Fruit fly (Drosophila melanogaster): Measurements from ENCODE around the gene tos.
A peak's percentile ranks its signal among the peaks of the same experiment; 100 is the strongest.

The tos gene

dm6 chr2L:18681903-18682302 is at the start of gene tos (continued):
- TF ChIP-seq sd (tag; optimal IDR thresholded peaks at IDR 0.05), result no peak
- TF ChIP-seq Hr78 (GFP tag; optimal IDR thresholded peaks at IDR 0.05), result no peak
- TF ChIP-seq CG2199 (GFP tag; IDR thresholded peaks at IDR 0.05), result no peak
- no peak for TF ChIP-seq dm (GFP tag; optimal IDR thresholded peaks at IDR 0.05)
- TF ChIP-seq trem (tag; optimal IDR thresholded peaks at IDR 0.05), result peak; percentile 47
- TF ChIP-seq Elba2 (GFP tag; optimal IDR thresholded peaks at IDR 0.05), result no peak

dm6 chr2L:18727986-18728385 is 46.1 kb upstream of the tos start:
- TF ChIP-seq Ets65A (GFP tag) (peak; percentile 73), ap (GFP tag; IDR thresholded peaks at IDR 0.05) (no peak), CG1647 (GFP tag; optimal IDR thresholded peaks at IDR 0.05) (no peak), CG18764 (GFP tag; optimal IDR thresholded peaks at IDR 0.05) (no peak), ash1 (GFP tag; optimal IDR thresholded peaks at IDR 0.05) (no peak), CG17359 (tag; optimal IDR thresholded peaks at IDR 0.05) (no peak), CG9437 (GFP tag; optimal IDR thresholded peaks at IDR 0.05) (no peak), CG2202 (tag; optimal IDR thresholded peaks at IDR 0.05) (no peak), sens (GFP tag) (peak; percentile 62), Poxn (GFP tag; IDR thresholded peaks at IDR 0.05) (no peak)

dm6 chr2L:18724842-18725241 is 43.0 kb upstream of the tos start:
- TF ChIP-seq stwl (tag; optimal IDR thresholded peaks at IDR 0.05) (peak; percentile 75), CG14441 (GFP tag; IDR thresholded peaks at IDR 0.05) (no peak), Drgx (GFP tag; IDR thresholded peaks at IDR 0.05) (peak; percentile 64)

dm6 chr2L:18719583-18719982 is 37.7 kb upstream of the tos start:
- TF ChIP-seq ERR (GFP tag; optimal IDR thresholded peaks at IDR 0.05) (no peak), Drgx (GFP tag; IDR thresholded peaks at IDR 0.05) (0 out of 2 replicates have a peak, but pooled peaks have one; percentile 23)

- TF ChIP-seq CG8290 (GFP tag; optimal IDR thresholded peaks at IDR 0.05) (no peak), CG8290 (tag; optimal IDR thresholded peaks at IDR 0.05) (no peak), stc (GFP tag; IDR thresholded peaks at IDR 0.05) (no peak), CG31365 (tag; optimal IDR thresholded peaks at IDR 0.05) (no peak), Opbp (GFP tag; IDR thresholded peaks at IDR 0.05; ENCODE audit: partially characterized antibody) (no peak), pb (GFP tag; optimal IDR thresholded peaks at IDR 0.05) (no peak), en (GFP tag; optimal IDR thresholded peaks at IDR 0.05) (no peak), Myb (GFP tag; optimal IDR thresholded peaks at IDR 0.05) (no peak), salm (tag; optimal IDR thresholded peaks at IDR 0.05) (no peak), CG11456 (GFP tag; IDR thresholded peaks at IDR 0.05) (peak; percentile 34; the same call in 1 of the 3 replicates), ab (GFP tag; optimal IDR thresholded peaks at IDR 0.05) (no peak), nmo (GFP tag; optimal IDR thresholded peaks at IDR 0.05) (no peak), Six4 (GFP tag; optimal IDR thresholded peaks at IDR 0.05) (no peak), hth (optimal IDR thresholded peaks at IDR 0.05) (no peak), CG18619 (GFP tag; optimal IDR thresholded peaks at IDR 0.05) (no peak), CG34422 (GFP tag; IDR thresholded peaks at IDR 0.05) (no peak), ewg (GFP tag; optimal IDR thresholded peaks at IDR 0.05) (no peak), pita (GFP tag; optimal IDR thresholded peaks at IDR 0.05) (no peak), CG4404 (GFP tag; IDR thresholded peaks at IDR 0.05) (no peak), Drgx (GFP tag; IDR thresholded peaks at IDR 0.05) (peak; percentile 32; the same call in 1 of the 2 replicates), H15 (GFP tag; IDR thresholded peaks at IDR 0.05) (no peak), vfl (GFP tag; optimal IDR thresholded peaks at IDR 0.05) (no peak), CG18599 (GFP tag; optimal IDR thresholded peaks at IDR 0.05) (peak; percentile 22), CG18764 (GFP tag; optimal IDR thresholded peaks at IDR 0.05) (no peak), gsb-n (tag; optimal IDR thresholded peaks at IDR 0.05) (no peak), ara (GFP tag; IDR thresholded peaks at IDR 0.05) (no peak), az2 (GFP tag; optimal IDR thresholded peaks at IDR 0.05) (peak; percentile 1), cwo (GFP tag; optimal IDR thresholded peaks at IDR 0.05) (peak; percentile 18)
Observed at dm6 chr2L:18717365-18718011, 35.6 kb upstream of the tos start.

Measured in whole organism, embryonic.